Fruit fly (Drosophila melanogaster) whole organism, prepupa: ENCODE data around the gene Taf4.

Source experiments
- Blimp-1 ChIP-seq: fragments of 200-800 bp; sonication (Bioruptor generic); optimal IDR thresholded peaks from 3 replicates; lab custom pipeline; 2017; ENCODE audit warnings: missing biosample characterization, missing genetic modification characterization, mild to moderate bottlenecking, moderate library complexity, missing genetic modification reagents
- CG10669 ChIP-seq: fragments of 200-800 bp; sonication (Bioruptor generic); optimal IDR thresholded peaks from 3 replicates; lab custom pipeline; 2018; ENCODE audit warnings: missing biosample characterization, mild to moderate bottlenecking, missing genetic modification characterization, moderate library complexity
- CG11294 ChIP-seq: fragments of 200-800 bp; sonication (Bioruptor generic); IDR thresholded peaks from 2 replicates; pipeline ENCODE4 v1.3.6; 2022; ENCODE audit warnings: missing biosample characterization, missing genetic modification characterization
- CG15336 ChIP-seq: fragments of 200-800 bp; sonication (Bioruptor generic); IDR thresholded peaks from 2 replicates; pipeline ENCODE4 v1.3.6; 2022; ENCODE audit warnings: missing biosample characterization, missing genetic modification characterization
- CG3032 ChIP-seq: fragments of 200-800 bp; optimal IDR thresholded peaks from 2 replicates; lab custom pipeline; 2019; ENCODE audit warnings: missing biosample characterization, mild to moderate bottlenecking, missing genetic modification characterization, moderate library complexity
- CG34406 ChIP-seq: fragments of 200-800 bp; sonication (Bioruptor generic); optimal IDR thresholded peaks from 3 replicates; lab custom pipeline; 2016; ENCODE audit warnings: missing biosample characterization, missing genetic modification characterization
- CG3919 ChIP-seq: fragments of 200-800 bp; sonication (Bioruptor generic); optimal IDR thresholded peaks from 3 replicates; lab custom pipeline; 2016; ENCODE audit warnings: missing biosample characterization, missing genetic modification characterization
- CG4318 ChIP-seq: fragments of 200-800 bp; sonication (Bioruptor generic); optimal IDR thresholded peaks from 3 replicates; lab custom pipeline; 2017; ENCODE audit warnings: missing biosample characterization, mild to moderate bottlenecking, missing genetic modification characterization
- CG6163 ChIP-seq: fragments of 200-800 bp; sonication (Bioruptor generic); IDR thresholded peaks from 3 replicates; pipeline ENCODE4 v1.3.6; 2022; ENCODE audit warnings: missing biosample characterization, missing genetic modification characterization
- CG6792 ChIP-seq: fragments of 200-800 bp; sonication (Bioruptor generic); optimal IDR thresholded peaks from 3 replicates; lab custom pipeline; 2016; ENCODE audit warnings: missing biosample characterization, missing genetic modification characterization
- CG8119 ChIP-seq: fragments of 200-800 bp; sonication (Bioruptor generic); IDR thresholded peaks from 3 replicates; pipeline ENCODE4 v1.3.6; 2022; ENCODE audit warnings: missing biosample characterization, missing genetic modification characterization
- CG8632 ChIP-seq: fragments of 200-800 bp; sonication (Bioruptor generic); optimal IDR thresholded peaks from 3 replicates; lab custom pipeline; 2016; ENCODE audit warnings: missing biosample characterization, missing genetic modification characterization
- CG9139 ChIP-seq: fragments of 200-800 bp; sonication (Bioruptor generic); optimal IDR thresholded peaks from 3 replicates; lab custom pipeline; 2017; ENCODE audit warnings: missing biosample characterization, mild to moderate bottlenecking, missing genetic modification characterization
- Eip75B ChIP-seq: fragments of 200-800 bp; sonication (Bioruptor generic); optimal IDR thresholded peaks from 3 replicates; lab custom pipeline; 2016; ENCODE audit warnings: missing biosample characterization, missing genetic modification characterization
- Eip78C ChIP-seq: fragments of 200-800 bp; sonication (Bioruptor generic); peaks from one replicate; lab custom pipeline; 2016; ENCODE audit warnings: missing biosample characterization, missing genetic modification characterization
- Ets21C ChIP-seq: fragments of 200-800 bp; sonication (Bioruptor generic); optimal IDR thresholded peaks from 3 replicates; lab custom pipeline; 2016; ENCODE audit warnings: missing biosample characterization, missing genetic modification characterization
- Ets96B ChIP-seq: fragments of 200-800 bp; optimal IDR thresholded peaks from 2 replicates; lab custom pipeline; 2019; ENCODE audit warnings: missing biosample characterization, mild to moderate bottlenecking, missing genetic modification characterization, moderate library complexity
- Gug ChIP-seq: fragments of 200-800 bp; sonication (Bioruptor generic); IDR thresholded peaks from 2 replicates; pipeline ENCODE4 v1.3.6; 2022; ENCODE audit warnings: missing biosample characterization, missing genetic modification characterization
- Sox15 ChIP-seq: fragments of 200-800 bp; sonication (Bioruptor generic); optimal IDR thresholded peaks from 3 replicates; lab custom pipeline; 2016; ENCODE audit warnings: missing biosample characterization, missing genetic modification characterization
- achi ChIP-seq: fragments of 200-800 bp; sonication (Bioruptor generic); optimal IDR thresholded peaks from 3 replicates; lab custom pipeline; 2016; ENCODE audit warnings: missing biosample characterization, missing genetic modification characterization
- acj6 ChIP-seq: fragments of 200-800 bp; sonication (Bioruptor generic); optimal IDR thresholded peaks from 3 replicates; lab custom pipeline; 2016; ENCODE audit warnings: missing biosample characterization, missing genetic modification characterization
- dsx ChIP-seq: fragments of 200-800 bp; optimal IDR thresholded peaks from 3 replicates; lab custom pipeline; 2019; ENCODE audit warnings: missing biosample characterization, mild to moderate bottlenecking, missing genetic modification characterization, moderate library complexity; ENCODE audit not compliant: poor library complexity, severe bottlenecking
- eg ChIP-seq: fragments of 200-800 bp; sonication (Bioruptor generic); IDR thresholded peaks from 3 replicates; pipeline ENCODE4 v1.3.6; 2022; ENCODE audit warnings: missing biosample characterization, missing genetic modification characterization
- esn ChIP-seq: fragments of 200-800 bp; sonication (Bioruptor generic); optimal IDR thresholded peaks from 2 replicates; lab custom pipeline; 2016; ENCODE audit warnings: missing biosample characterization, mild to moderate bottlenecking, missing genetic modification characterization, moderate library complexity
- fkh ChIP-seq: fragments of 200-800 bp; sonication (Bioruptor generic); optimal IDR thresholded peaks from 3 replicates; lab custom pipeline; 2017; ENCODE audit warnings: missing biosample characterization, mild to moderate bottlenecking, missing genetic modification characterization, moderate library complexity
- salr ChIP-seq, 2 experiments: fragments of 200-800 bp; sonication (Bioruptor generic); optimal IDR thresholded peaks; 3 replicates each; lab custom pipeline; 2016 to 2018; ENCODE audit warnings: missing biosample characterization in 2 of 2, missing genetic modification characterization in 2 of 2, mild to moderate bottlenecking in 1 of 2
- spab ChIP-seq: fragments of 200-800 bp; sonication (Bioruptor generic); optimal IDR thresholded peaks from 2 replicates; lab custom pipeline; 2017; ENCODE audit warnings: missing biosample characterization, mild to moderate bottlenecking, missing genetic modification characterization, missing genetic modification reagents
- vri ChIP-seq: fragments of 200-800 bp; sonication (Bioruptor generic); optimal IDR thresholded peaks from 3 replicates; lab custom pipeline; 2016; ENCODE audit warnings: missing biosample characterization, mild to moderate bottlenecking, missing genetic modification characterization

The Taf4 gene

DNA sequence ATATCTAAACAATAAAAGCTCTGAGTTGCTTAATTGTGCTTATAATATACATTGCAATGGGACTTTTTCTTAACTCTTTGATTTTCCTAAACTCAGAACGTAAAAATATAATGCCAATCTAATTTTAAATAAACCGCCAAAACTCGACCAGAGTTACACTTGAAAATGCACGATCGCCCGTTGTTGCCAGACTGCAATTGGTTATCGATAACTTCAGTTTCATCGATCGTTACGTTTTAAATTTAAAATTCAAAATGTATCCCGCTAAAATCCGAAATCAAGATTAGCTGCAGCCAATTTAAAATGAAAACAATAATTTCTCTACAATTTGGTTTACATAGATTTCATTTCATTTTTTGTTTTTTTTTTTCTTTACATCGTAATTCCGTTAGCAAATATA lies 26.1 kb downstream of the Taf4 start:
- no peak for TF ChIP-seq salr (GFP tag; optimal IDR thresholded peaks at IDR 0.05; lab: Kevin White, UChicago)
- no peak for TF ChIP-seq CG9139 (GFP tag; lab: Kevin White, UChicago)
- no peak for TF ChIP-seq achi (GFP tag; lab: Kevin White, UChicago)
- no peak for TF ChIP-seq spab (GFP tag; lab: Kevin White, UChicago)
- no peak for TF ChIP-seq eg (GFP tag; lab: Robert Waterston, UW)
- no peak for TF ChIP-seq Ets21C (GFP tag; lab: Kevin White, UChicago)
- no peak for TF ChIP-seq Gug (GFP tag; lab: Robert Waterston, UW)
- TF ChIP-seq CG34406 (GFP tag; lab: Kevin White, UChicago), result no peak
- no peak for TF ChIP-seq esn (GFP tag; lab: Kevin White, UChicago)
- no peak for TF ChIP-seq Eip75B (GFP tag; lab: Kevin White, UChicago)
- no peak for TF ChIP-seq CG10669 (GFP tag; lab: Kevin White, UChicago)
- no peak for TF ChIP-seq dsx (GFP tag; lab: Kevin White, UChicago)
- TF ChIP-seq, all 60 proteins: peak for 0

DNA sequence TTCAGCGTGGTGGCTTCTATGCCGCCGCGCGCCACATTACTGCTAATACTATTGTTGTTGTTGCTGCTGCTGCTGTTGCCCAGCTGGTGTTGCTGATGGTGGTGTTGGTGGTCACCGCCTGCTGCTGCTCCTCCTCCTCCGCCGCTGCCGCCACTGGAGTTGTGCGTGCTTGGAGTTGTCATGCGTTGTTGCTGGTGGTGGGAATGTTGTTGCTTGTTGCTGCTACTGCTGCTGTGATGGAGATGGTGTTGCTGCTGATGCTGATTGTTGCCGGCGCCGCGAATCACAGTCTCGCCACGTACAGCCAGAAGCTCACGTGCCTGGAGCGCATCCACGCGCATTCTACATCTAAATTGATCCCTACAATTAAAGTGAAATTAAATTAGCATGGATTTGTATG lies 28.5 kb downstream of the Taf4 start:
- TF ChIP-seq Blimp-1 (GFP tag; lab: Kevin White, UChicago) (no peak), CG11294 (no peak), CG3919 (no peak), CG6792 (GFP tag; lab: Kevin White, UChicago) (no peak), eg (GFP tag; lab: Robert Waterston, UW) (no peak), CG8632 (GFP tag; lab: Kevin White, UChicago) (no peak)

DNA sequence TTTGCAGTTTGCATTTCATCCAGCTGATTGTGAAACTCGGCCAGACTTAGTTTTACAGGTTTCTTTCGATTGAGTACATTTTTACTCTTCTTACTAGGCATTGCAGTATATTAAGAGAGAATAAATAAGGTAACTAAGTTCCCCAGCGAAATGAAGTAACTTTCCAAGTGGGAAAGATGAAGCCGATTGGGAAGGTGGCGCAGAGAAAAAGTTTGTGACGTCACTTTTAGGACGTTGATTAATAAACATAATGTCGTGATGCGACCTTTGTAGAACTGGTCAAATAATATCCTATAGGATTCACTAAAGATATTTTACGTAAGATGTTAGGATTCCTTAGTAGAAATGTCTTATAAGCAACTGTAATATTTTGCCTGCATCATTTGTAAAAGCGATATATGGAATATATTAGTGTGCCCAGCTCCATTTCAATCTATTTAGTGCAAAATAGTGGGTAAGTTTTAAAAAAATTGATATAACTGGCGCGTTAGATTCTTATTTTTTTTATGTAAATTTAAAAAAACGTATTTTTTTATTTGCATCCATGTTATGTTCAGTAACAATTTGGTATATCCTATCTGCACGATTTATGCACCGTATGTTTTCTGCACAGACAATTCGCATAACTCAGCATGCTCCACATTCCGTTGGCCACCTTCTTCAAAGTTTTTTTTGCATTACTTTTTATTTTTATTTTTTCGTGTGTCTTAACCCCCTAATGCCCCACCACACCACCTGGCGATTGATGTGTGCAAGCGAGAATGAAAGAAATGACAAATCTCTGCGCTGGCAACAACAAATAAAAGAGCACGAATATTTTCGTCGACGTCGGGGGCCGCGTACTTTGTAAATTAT lies 30.9 kb downstream of the Taf4 start, which contains the start of gene CG32152:
CG32152 (minus strand) TSS at position 352 of the 855 bp plus-strand sequence.
- TF ChIP-seq CG6163 (GFP tag; lab: Robert Waterston, UW) (peak; percentile 61; the same call in 2 of the 3 replicates), acj6 (GFP tag; lab: Kevin White, UChicago) (peak; percentile 5), eg (GFP tag; lab: Robert Waterston, UW) (peak; percentile 70; the same call in 2 of the 3 replicates), Ets96B (tag; lab: Kevin White, UChicago) (no peak), Sox15 (no peak), CG15336 (peak; percentile 37), Eip78C (GFP tag; lab: Kevin White, UChicago) (peak; percentile 64)

DNA sequence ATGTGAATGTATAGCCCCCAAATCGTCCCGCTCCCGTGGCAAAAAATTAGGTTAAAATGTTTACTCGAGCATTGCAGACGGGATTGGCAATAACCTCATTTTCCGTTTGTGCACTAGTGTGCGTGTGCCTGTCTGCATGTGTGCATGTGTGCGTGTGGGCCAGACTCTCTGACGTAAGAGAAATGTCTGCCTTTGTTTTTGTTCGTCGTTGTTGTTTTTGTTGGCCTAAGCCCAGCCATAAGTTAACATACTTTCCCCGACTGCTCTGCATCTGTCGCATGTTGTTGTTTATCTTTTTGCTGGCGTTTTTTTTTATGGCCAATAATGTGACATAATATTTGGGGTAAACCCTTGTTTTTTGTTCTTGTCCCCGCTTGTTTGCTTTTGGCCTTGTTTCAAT lies 32.3 kb downstream of the Taf4 start:
- TF ChIP-seq vri (GFP tag; lab: Kevin White, UChicago) (peak; percentile 88), Eip75B (GFP tag; lab: Kevin White, UChicago) (peak; percentile 46), Ets96B (tag; lab: Kevin White, UChicago) (no peak), CG6163 (GFP tag; lab: Robert Waterston, UW) (no peak), CG8119 (GFP tag; lab: Robert Waterston, UW) (no peak), dsx (GFP tag; lab: Kevin White, UChicago) (no peak), CG3032 (tag; lab: Kevin White, UChicago) (no peak), CG11294 (no peak), fkh (no peak), CG4318 (GFP tag; lab: Kevin White, UChicago) (no peak)

DNA sequence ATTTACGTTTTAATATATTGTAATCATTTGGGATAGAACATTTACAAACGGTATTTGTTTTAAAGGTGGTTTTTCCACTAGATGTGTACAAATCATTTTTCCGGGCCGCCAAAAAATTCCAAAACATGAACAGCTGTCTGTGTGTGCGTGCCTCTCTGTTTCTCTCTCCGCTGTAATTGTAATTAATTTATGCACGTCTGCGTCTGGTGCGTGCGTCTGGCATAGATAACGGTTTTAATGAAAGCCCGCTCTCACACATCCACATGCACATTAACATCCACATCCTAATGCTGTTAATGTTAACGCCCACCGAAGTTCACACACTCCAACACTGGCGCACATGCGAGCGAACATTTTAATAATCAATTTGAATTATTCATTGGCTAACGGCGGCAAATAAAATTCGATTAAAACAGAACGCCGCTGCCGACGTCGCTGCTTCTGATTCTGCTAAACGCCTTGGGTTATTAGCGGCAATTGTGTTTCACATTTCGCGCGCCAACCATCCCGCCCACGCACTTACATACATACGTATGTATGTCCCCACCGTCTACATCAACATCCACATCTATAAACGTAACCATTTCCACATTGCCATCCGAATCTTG lies 33.0 kb downstream of the Taf4 start:
- TF ChIP-seq CG34406 (GFP tag; lab: Kevin White, UChicago) (no peak), Eip78C (GFP tag; lab: Kevin White, UChicago) (peak; percentile 54)
- TF ChIP-seq, all 60 proteins: peak for 1
